Fruit fly (Drosophila melanogaster) whole organism, embryonic: ENCODE measurements around the gene CG7912.

Experiments used
- Ada2b ChIP-seq: fragments of 200-800 bp; sonication (Bioruptor generic); IDR thresholded peaks from 2 replicates; pipeline ENCODE4 v1.3.6; 2022; ENCODE audit warnings: missing biosample characterization, missing genetic modification characterization
- Awh ChIP-seq: fragments of 200-800 bp; sonication (Bioruptor generic); IDR thresholded peaks from 2 replicates; pipeline ENCODE4, ENCODE4 v1.3.6; 2022; ENCODE audit warnings: missing biosample characterization, missing genetic modification characterization
- CG10147 ChIP-seq: fragments of 200-800 bp; sonication (Bioruptor generic); optimal IDR thresholded peaks from 2 replicates; lab custom pipeline; 2019; ENCODE audit warnings: missing biosample characterization, mild to moderate bottlenecking, missing genetic modification characterization, moderate library complexity
- CG10959 ChIP-seq: fragments of 200-800 bp; sonication (Bioruptor generic); IDR thresholded peaks from 2 replicates; pipeline ENCODE4 v1.3.6; 2022; ENCODE audit warnings: missing biosample characterization, missing genetic modification characterization
- CG11247 ChIP-seq: fragments of 200-800 bp; sonication (Bioruptor generic); IDR thresholded peaks from 2 replicates; pipeline ENCODE4 v1.3.6; 2022; ENCODE audit warnings: missing biosample characterization, missing genetic modification characterization
- CG12104 ChIP-seq: fragments of 200-800 bp; sonication (Bioruptor generic); optimal IDR thresholded peaks from 3 replicates; lab custom pipeline; 2016; ENCODE audit warnings: missing biosample characterization, missing genetic modification characterization
- CG12236 ChIP-seq: fragments of 200-800 bp; sonication (Bioruptor generic); optimal IDR thresholded peaks from 2 replicates; lab custom pipeline; 2016; ENCODE audit warnings: missing biosample characterization, missing genetic modification characterization
- CG13123 ChIP-seq: fragments of 200-800 bp; sonication (Bioruptor generic); optimal IDR thresholded peaks from 2 replicates; lab custom pipeline; 2016; ENCODE audit warnings: missing biosample characterization, missing genetic modification characterization
- CG13624 ChIP-seq: fragments of 200-800 bp; sonication (Bioruptor generic); optimal IDR thresholded peaks from 2 replicates; lab custom pipeline; 2016; ENCODE audit warnings: missing biosample characterization, missing genetic modification characterization
- CG14667 ChIP-seq: fragments of 200-800 bp; sonication (Bioruptor generic); IDR thresholded peaks from 2 replicates; pipeline ENCODE4 v1.3.6; 2022; ENCODE audit warnings: missing biosample characterization, missing genetic modification characterization
- CG14965 ChIP-seq: fragments of 200-800 bp; sonication (Bioruptor generic); optimal IDR thresholded peaks from 2 replicates; lab custom pipeline; 2016; ENCODE audit warnings: missing biosample characterization, missing genetic modification characterization, borderline replicate concordance
- CG15601 ChIP-seq: fragments of 200-800 bp; sonication (Bioruptor generic); optimal IDR thresholded peaks from 3 replicates; lab custom pipeline; 2019; ENCODE audit warnings: missing biosample characterization, mild to moderate bottlenecking, missing genetic modification characterization, moderate library complexity
- CG16813 ChIP-seq: fragments of 200-800 bp; sonication (Bioruptor generic); IDR thresholded peaks from 3 replicates; pipeline ENCODE4 v1.3.6; 2022; ENCODE audit warnings: missing biosample characterization, missing genetic modification characterization; ENCODE audit not compliant: partially characterized antibody
- CG17186 ChIP-seq: fragments of 200-800 bp; sonication (Bioruptor generic); optimal IDR thresholded peaks from 3 replicates; lab custom pipeline; 2017; ENCODE audit warnings: missing biosample characterization, missing genetic modification reagents, missing genetic modification characterization
- CG17328 ChIP-seq: fragments of 200-800 bp; sonication (Bioruptor generic); IDR thresholded peaks from 2 replicates; pipeline ENCODE4 v1.3.6; 2022; ENCODE audit warnings: missing biosample characterization, missing genetic modification characterization
- CG1832 ChIP-seq: fragments of 200-800 bp; sonication (Bioruptor generic); optimal IDR thresholded peaks from 2 replicates; lab custom pipeline; 2017; ENCODE audit warnings: missing biosample characterization, mild to moderate bottlenecking, missing genetic modification characterization, inconsistent platforms
- CG18619 ChIP-seq: fragments of 200-800 bp; sonication (Bioruptor generic); optimal IDR thresholded peaks from 3 replicates; lab custom pipeline; 2017; ENCODE audit warnings: missing biosample characterization, mild to moderate bottlenecking, missing genetic modification characterization
- CG2116 ChIP-seq: fragments of 200-800 bp; sonication (Bioruptor generic); optimal IDR thresholded peaks from 3 replicates; lab custom pipeline; 2018; ENCODE audit warnings: missing biosample characterization, mild to moderate bottlenecking, missing genetic modification characterization
- CG2199 ChIP-seq: fragments of 200-800 bp; sonication (Bioruptor generic); IDR thresholded peaks from 3 replicates; pipeline ENCODE4 v1.3.6; 2022; ENCODE audit warnings: missing biosample characterization, missing genetic modification characterization
- CG3281 ChIP-seq: fragments of 200-800 bp; sonication (Bioruptor generic); optimal IDR thresholded peaks from 3 replicates; lab custom pipeline; 2017; ENCODE audit warnings: missing biosample characterization, mild to moderate bottlenecking, missing genetic modification characterization
- CG4404 ChIP-seq: fragments of 200-800 bp; sonication (Bioruptor generic); IDR thresholded peaks from 2 replicates; pipeline ENCODE4 v1.3.6; 2022; ENCODE audit warnings: missing biosample characterization, missing genetic modification characterization
- CG6765 ChIP-seq: fragments of 200-800 bp; sonication (Bioruptor generic); optimal IDR thresholded peaks from 3 replicates; lab custom pipeline; 2017; ENCODE audit warnings: missing biosample characterization, mild to moderate bottlenecking, missing genetic modification characterization
- CG7271 ChIP-seq: fragments of 200-800 bp; sonication (Bioruptor generic); optimal IDR thresholded peaks from 2 replicates; lab custom pipeline; 2018; ENCODE audit warnings: missing biosample characterization, mild to moderate bottlenecking, missing genetic modification characterization, moderate library complexity
- CG7928 ChIP-seq: fragments of 200-800 bp; sonication (Bioruptor generic); optimal IDR thresholded peaks from 2 replicates; lab custom pipeline; 2017; ENCODE audit warnings: missing biosample characterization, mild to moderate bottlenecking, missing genetic modification characterization
- CG8924 ChIP-seq: fragments of 200-800 bp; optimal IDR thresholded peaks from 3 replicates; lab custom pipeline; 2019; ENCODE audit warnings: missing biosample characterization, mild to moderate bottlenecking, missing genetic modification characterization, moderate library complexity
- CG9437 ChIP-seq: fragments of 200-800 bp; sonication (Bioruptor generic); optimal IDR thresholded peaks from 2 replicates; lab custom pipeline; 2018; ENCODE audit warnings: missing biosample characterization, mild to moderate bottlenecking, missing genetic modification characterization
- Dfd ChIP-seq, 2 experiments: fragments of >200 bp; optimal IDR thresholded peaks; 2 replicates each; lab custom pipeline; 2017; ENCODE audit warnings: missing biosample characterization in 2 of 2, missing genetic modification characterization in 2 of 2
- Dp ChIP-seq: fragments of 200-800 bp; sonication (Bioruptor generic); optimal IDR thresholded peaks from 2 replicates; lab custom pipeline; 2018; ENCODE audit warnings: missing biosample characterization, mild to moderate bottlenecking, missing genetic modification characterization, moderate library complexity
- Dref ChIP-seq: fragments of 200-800 bp; sonication (Bioruptor generic); IDR thresholded peaks from 2 replicates; pipeline ENCODE4 v1.3.6; 2022; ENCODE audit warnings: missing biosample characterization, missing genetic modification characterization
- HLHmδ ChIP-seq: fragments of 200-800 bp; sonication (Bioruptor generic); optimal IDR thresholded peaks from 2 replicates; lab custom pipeline; 2018; ENCODE audit warnings: missing biosample characterization, mild to moderate bottlenecking, missing genetic modification characterization, moderate library complexity
- Hmx ChIP-seq: fragments of 200-800 bp; sonication (Bioruptor generic); optimal IDR thresholded peaks from 2 replicates; lab custom pipeline; 2016; ENCODE audit warnings: missing biosample characterization, missing genetic modification characterization
- Mes4 ChIP-seq: fragments of 200-800 bp; sonication (Bioruptor generic); optimal IDR thresholded peaks from 2 replicates; lab custom pipeline; 2016; ENCODE audit warnings: missing biosample characterization, missing genetic modification characterization
- NC2α ChIP-seq: fragments of 200-800 bp; sonication (Bioruptor generic); optimal IDR thresholded peaks from 2 replicates; lab custom pipeline; 2016; ENCODE audit warnings: missing biosample characterization, missing genetic modification characterization
- Neu2 ChIP-seq: fragments of 200-800 bp; sonication (Bioruptor generic); optimal IDR thresholded peaks from 3 replicates; lab custom pipeline; 2016; ENCODE audit warnings: missing biosample characterization, missing genetic modification characterization, borderline replicate concordance
- Opbp ChIP-seq: fragments of 200-800 bp; sonication (Bioruptor generic); IDR thresholded peaks from 3 replicates; pipeline ENCODE4 v1.3.6; 2022; ENCODE audit warnings: missing biosample characterization, missing genetic modification characterization; ENCODE audit not compliant: partially characterized antibody
- ara ChIP-seq: fragments of 200-800 bp; sonication (Bioruptor generic); IDR thresholded peaks from 2 replicates; pipeline ENCODE4 v1.3.6; 2022; ENCODE audit warnings: missing biosample characterization, missing genetic modification characterization
- bbx ChIP-seq: fragments of 200-800 bp; sonication (Bioruptor generic); IDR thresholded peaks from 2 replicates; pipeline ENCODE4 v1.3.6; 2022; ENCODE audit warnings: missing biosample characterization, missing genetic modification characterization; ENCODE audit not compliant: partially characterized antibody
- bsh ChIP-seq, 2 experiments: fragments of 200-800 bp; sonication (Bioruptor generic); optimal IDR thresholded peaks; 2 replicates each; lab custom pipeline; 2017 to 2018; ENCODE audit warnings: mild to moderate bottlenecking in 2 of 2, missing biosample characterization in 2 of 2, missing genetic modification characterization in 2 of 2, moderate library complexity in 1 of 2
- danr ChIP-seq: fragments of 200-800 bp; sonication (Bioruptor generic); IDR thresholded peaks from 2 replicates; pipeline ENCODE4 v1.3.6; 2022; ENCODE audit warnings: missing biosample characterization, missing genetic modification characterization
- dmrt11E ChIP-seq: fragments of 200-800 bp; sonication (Bioruptor generic); optimal IDR thresholded peaks from 3 replicates; lab custom pipeline; 2018; ENCODE audit warnings: missing biosample characterization, mild to moderate bottlenecking, missing genetic modification characterization, moderate library complexity
- ham ChIP-seq: fragments of 200-800 bp; sonication (Bioruptor generic); IDR thresholded peaks from 2 replicates; pipeline ENCODE4 v1.3.6; 2022; ENCODE audit warnings: missing biosample characterization, missing genetic modification characterization
- hkb ChIP-seq, 2 experiments: fragments of 200-800 bp in 1 of 2; fragments of >200 bp in 1 of 2; sonication (Bioruptor generic) in 1 of 2; IDR thresholded peaks in 1 of 2; optimal IDR thresholded peaks in 1 of 2; 2 replicates each; pipeline versions ENCODE4 v1.3.6 to Lab custom; 2017 to 2022; ENCODE audit warnings: missing biosample characterization in 1 of 2, missing genetic modification characterization in 1 of 2
- jumu ChIP-seq: fragments of 200-800 bp; sonication (Bioruptor generic); optimal IDR thresholded peaks from 3 replicates; lab custom pipeline; 2016; ENCODE audit warnings: missing biosample characterization, missing genetic modification characterization
- lab ChIP-seq: fragments of 200-800 bp; sonication (Bioruptor generic); optimal IDR thresholded peaks from 3 replicates; lab custom pipeline; 2017; ENCODE audit warnings: missing biosample characterization, missing genetic modification characterization, mild to moderate bottlenecking, moderate library complexity, missing genetic modification reagents
- pros ChIP-seq: fragments of 200-800 bp; sonication (Bioruptor generic); optimal IDR thresholded peaks from 3 replicates; lab custom pipeline; 2019; ENCODE audit warnings: missing biosample characterization, mild to moderate bottlenecking, missing genetic modification characterization, moderate library complexity
- ranshi ChIP-seq: fragments of 200-800 bp; sonication (Bioruptor generic); IDR thresholded peaks from 2 replicates; pipeline ENCODE4 v1.3.6; 2022; ENCODE audit warnings: missing biosample characterization, missing genetic modification characterization
- ro ChIP-seq: fragments of 200-800 bp; sonication (Bioruptor generic); IDR thresholded peaks from 2 replicates; pipeline ENCODE4 v1.3.6; 2022; ENCODE audit warnings: missing biosample characterization, missing genetic modification characterization
- slbo ChIP-seq: fragments of 200-800 bp; sonication (Bioruptor generic); IDR thresholded peaks from 2 replicates; pipeline ENCODE4 v1.3.6; 2022; ENCODE audit warnings: missing biosample characterization, missing genetic modification characterization
- trh ChIP-seq: fragments of 200-800 bp; sonication (Bioruptor generic); optimal IDR thresholded peaks from 2 replicates; lab custom pipeline; 2016; ENCODE audit warnings: missing biosample characterization, missing genetic modification characterization
- z ChIP-seq: fragments of 200-800 bp; sonication (Bioruptor generic); IDR thresholded peaks from 3 replicates; pipeline ENCODE4 v1.3.6; 2022; ENCODE audit warnings: missing biosample characterization, missing genetic modification characterization

CG7912 gene

DNA sequence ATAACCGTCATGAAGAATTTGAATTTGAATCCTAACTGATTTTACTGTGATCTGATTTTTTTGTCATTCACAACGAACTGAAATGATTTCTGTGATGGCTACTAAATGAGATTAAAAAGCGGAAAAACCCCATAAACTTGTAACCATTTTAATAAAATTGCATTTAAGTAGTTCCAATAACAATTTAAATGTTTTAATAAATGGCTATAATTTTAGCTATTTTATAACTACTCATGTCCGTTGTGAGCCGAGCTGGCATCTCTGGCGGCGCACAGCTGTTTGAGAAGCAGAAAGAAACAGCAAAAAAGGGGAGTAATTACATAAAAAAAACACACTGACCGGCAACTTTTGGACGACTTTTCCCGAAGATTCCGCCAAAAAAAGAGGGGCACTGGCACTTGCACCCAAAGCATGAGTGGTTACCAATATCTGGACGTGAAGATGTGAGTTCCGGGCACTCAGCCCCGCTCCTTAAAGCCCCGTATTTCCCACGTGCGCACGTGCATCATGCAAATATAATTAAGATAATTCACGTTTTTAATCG is 47.7 kb upstream of the CG7912 start, which contains the start of the genes CG7950 and Rpp14a (continued):
- peak; percentile 48 for TF ChIP-seq CG18619 (GFP tag; lab: Kevin White, UChicago)
- peak; percentile 65 for TF ChIP-seq CG8924 (tag; lab: Kevin White, UChicago)
- TF ChIP-seq CG1832 (GFP tag; lab: Kevin White, UChicago), result no peak
- peak; percentile 91 for TF ChIP-seq slbo (GFP tag; lab: Robert Waterston, UW)
- TF ChIP-seq ro, result no peak
- no peak for TF ChIP-seq CG16813 (GFP tag; lab: Robert Waterston, UW)
- no peak for TF ChIP-seq pros (GFP tag; lab: Kevin White, UChicago)
- no peak for TF ChIP-seq Dref (GFP tag; lab: Robert Waterston, UW)
- peak; percentile 68 for TF ChIP-seq CG10147
- TF ChIP-seq CG4404 (GFP tag; lab: Robert Waterston, UW), result peak; percentile 72
- TF ChIP-seq CG14667 (GFP tag; lab: Robert Waterston, UW), result peak; percentile 44
- TF ChIP-seq Opbp (GFP tag; lab: Robert Waterston, UW), result no peak
- TF ChIP-seq CG9437 (GFP tag; lab: Kevin White, UChicago), result peak; percentile 42
- no peak for TF ChIP-seq NC2α (GFP tag; lab: Kevin White, UChicago)
- TF ChIP-seq CG17328 (GFP tag; lab: Robert Waterston, UW), result peak; percentile 78
- TF ChIP-seq CG17186, result peak; percentile 60
- peak; percentile 79 for TF ChIP-seq ara (GFP tag; lab: Robert Waterston, UW)
- TF ChIP-seq CG12104, result no peak
- peak; percentile 72 for TF ChIP-seq Mes4
- TF ChIP-seq Dp (GFP tag; lab: Kevin White, UChicago), result peak; percentile 28
- peak; percentile 64 for TF ChIP-seq Ada2b (GFP tag; lab: Robert Waterston, UW)
- no peak for TF ChIP-seq CG14965 (GFP tag; lab: Kevin White, UChicago)
- no peak for TF ChIP-seq HLHmδ
- peak; percentile 57 for TF ChIP-seq Neu2
- TF ChIP-seq CG12236, result peak; percentile 44
- no peak for TF ChIP-seq bbx (GFP tag; lab: Robert Waterston, UW)
- peak; percentile 64 for TF ChIP-seq trh (GFP tag; lab: Kevin White, UChicago)
- TF ChIP-seq CG13123, result peak; percentile 31
- TF ChIP-seq CG2199 (GFP tag; lab: Robert Waterston, UW), result no peak
- TF ChIP-seq lab (GFP tag; lab: Kevin White, UChicago), result peak; percentile 84
- TF ChIP-seq Dfd (GFP tag; optimal IDR thresholded peaks at IDR 0.05; lab: Kevin White, UChicago), result no peak
- TF ChIP-seq ranshi (GFP tag; lab: Robert Waterston, UW), result peak; percentile 80
- TF ChIP-seq danr, result peak; percentile 54
- peak; percentile 69 for TF ChIP-seq CG15601 (tag; lab: Kevin White, UChicago)
- peak; percentile 37; the same call in 1 of the 2 replicates for TF ChIP-seq Awh (GFP tag; lab: Robert Waterston, UW)
- TF ChIP-seq Hmx (GFP tag; lab: Kevin White, UChicago), result peak; percentile 67
- TF ChIP-seq hkb (optimal IDR thresholded peaks at IDR 0.05; lab: Kevin White, UChicago), result no peak
- peak; percentile 83 for TF ChIP-seq hkb (GFP tag; IDR thresholded peaks at IDR 0.05; lab: Robert Waterston, UW)
- TF ChIP-seq dmrt11E, result peak; percentile 78
- TF ChIP-seq CG11247, result peak; percentile 58
- peak; percentile 64 for TF ChIP-seq CG2116 (GFP tag; lab: Kevin White, UChicago)
- peak; percentile 73 for TF ChIP-seq CG3281 (GFP tag; lab: Kevin White, UChicago)
- no peak for TF ChIP-seq CG7271 (tag; lab: Kevin White, UChicago)
- TF ChIP-seq ham (GFP tag; lab: Robert Waterston, UW), result no peak
- TF ChIP-seq jumu (GFP tag; lab: Kevin White, UChicago), result peak; percentile 73
- no peak for TF ChIP-seq CG6765
- TF ChIP-seq CG7928 (GFP tag; lab: Kevin White, UChicago), result no peak
- peak; percentile 70 to 83 for TF ChIP-seq bsh (GFP tag; optimal IDR thresholded peaks at IDR 0.05; lab: Kevin White, UChicago)
- TF ChIP-seq CG10959, result peak; percentile 41; the same call in 1 of the 2 replicates
- peak; percentile 21; the same call in 1 of the 3 replicates for TF ChIP-seq z (GFP tag; lab: Robert Waterston, UW)
- peak; percentile 73 for TF ChIP-seq CG13624 (GFP tag; lab: Kevin White, UChicago)
